Worm (Caenorhabditis elegans) whole organism, late embryonic: ENCODE measurements around the gene phy-3.

Experiments
- ceh-48 ChIP-seq: sonication (generic microtip); optimal IDR thresholded peaks from 2 replicates; lab custom pipeline; 2016; ENCODE audit warnings: missing genetic modification characterization, inconsistent platforms, missing compliant biosample characterization
- dmd-4 ChIP-seq: sonication (generic microtip); optimal IDR thresholded peaks from 2 replicates; lab custom pipeline; 2016; ENCODE audit warnings: borderline replicate concordance, missing genetic modification characterization, missing compliant biosample characterization
- fax-1 ChIP-seq: sonication (generic microtip); optimal IDR thresholded peaks from 2 replicates; lab custom pipeline; 2016; ENCODE audit warnings: missing genotype, missing genetic modification characterization, missing compliant biosample characterization
- gmeb-2 ChIP-seq: sonication (generic microtip); optimal IDR thresholded peaks from 2 replicates; lab custom pipeline; 2016; ENCODE audit warnings: missing genetic modification characterization, inconsistent platforms, missing compliant biosample characterization
- npax-4 ChIP-seq: sonication (generic microtip); optimal IDR thresholded peaks from 2 replicates; lab custom pipeline; 2016; ENCODE audit warnings: missing genetic modification characterization, missing compliant biosample characterization
- pag-3 ChIP-seq: sonication (generic microtip); optimal IDR thresholded peaks from 2 replicates; lab custom pipeline; 2016; ENCODE audit warnings: missing compliant biosample characterization, missing genetic modification characterization, borderline replicate concordance

DNA sequence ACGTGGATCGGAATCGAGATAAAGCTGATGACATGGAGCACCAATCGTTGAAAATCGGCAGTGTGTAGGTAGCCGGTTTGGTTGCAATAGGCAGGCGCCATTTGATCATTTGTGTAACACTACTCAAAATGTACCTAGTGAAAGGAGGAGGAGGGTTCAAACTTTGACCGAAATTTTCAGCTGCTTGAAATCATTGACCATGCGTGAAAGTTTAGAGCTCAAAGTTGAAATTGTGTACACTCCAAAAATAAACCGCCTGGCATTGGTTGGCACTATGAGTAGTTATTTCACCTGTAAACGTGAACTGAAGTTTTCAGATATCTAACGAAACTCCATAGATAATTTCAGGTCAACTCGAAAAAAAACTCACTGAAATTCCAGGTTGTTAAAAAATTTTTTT lies 1.0 kb upstream of the phy-3 start, which contains the start of gene srh-215:
- TF ChIP-seq fax-1 (tag; lab: Kevin White, UChicago) (no peak), pag-3 (tag; lab: Kevin White, UChicago) (no peak), dmd-4 (tag; lab: Kevin White, UChicago) (no peak), ceh-48 (tag; lab: Kevin White, UChicago) (no peak), npax-4 (tag; lab: Kevin White, UChicago) (no peak), gmeb-2 (no peak)
